Worm (Caenorhabditis elegans) whole organism, L2 larva: ENCODE results near the gene cal-7.

Source experiments
- R02D3.7 ChIP-seq: fragments of 150-350 bp; optimal IDR thresholded peaks from 2 replicates; lab custom pipeline; 2014; ENCODE audit warnings: missing biosample characterization, missing genetic modification characterization
- ZK546.5 ChIP-seq: sonication (generic microtip); optimal IDR thresholded peaks from 2 replicates; lab custom pipeline; 2017; ENCODE audit warnings: missing biosample characterization, missing genetic modification characterization
- blmp-1 ChIP-seq: sonication (generic microtip); optimal IDR thresholded peaks from 2 replicates; lab custom pipeline; 2017; ENCODE audit warnings: missing genetic modification characterization, mild to moderate bottlenecking, missing compliant biosample characterization, antibody characterized with exemption, moderate library complexity; ENCODE audit not compliant: insufficient read depth
- gmeb-1 ChIP-seq: fragments of 150-350 bp; optimal IDR thresholded peaks from 2 replicates; lab custom pipeline; 2014; ENCODE audit warnings: missing biosample characterization, missing genetic modification characterization
- skn-1 ChIP-seq: sonication (generic microtip); optimal IDR thresholded peaks from 2 replicates; lab custom pipeline; 2017; ENCODE audit warnings: missing biosample characterization, missing genetic modification characterization
- ztf-11 ChIP-seq: sonication (generic microtip); optimal IDR thresholded peaks from 2 replicates; lab custom pipeline; 2017; ENCODE audit warnings: missing biosample characterization, missing genetic modification characterization

- TF ChIP-seq blmp-1 (tag; lab: Kevin White, UChicago): peak; percentile 86
- TF ChIP-seq R02D3.7 (tag; lab: Kevin White, UChicago): no peak
- TF ChIP-seq ztf-11 (tag; lab: Kevin White, UChicago): no peak
- TF ChIP-seq ZK546.5: no peak
- TF ChIP-seq gmeb-1: peak; percentile 7
- no peak for TF ChIP-seq skn-1 (tag; lab: Kevin White, UChicago)
These were observed 41.8 kb upstream of the cal-7 start, which contains the start of gene ztf-9 for ce11 chrV:9692109-9692581.
